Worm (Caenorhabditis elegans): ENCODE results near the gene Y44A6D.6.

DNA sequence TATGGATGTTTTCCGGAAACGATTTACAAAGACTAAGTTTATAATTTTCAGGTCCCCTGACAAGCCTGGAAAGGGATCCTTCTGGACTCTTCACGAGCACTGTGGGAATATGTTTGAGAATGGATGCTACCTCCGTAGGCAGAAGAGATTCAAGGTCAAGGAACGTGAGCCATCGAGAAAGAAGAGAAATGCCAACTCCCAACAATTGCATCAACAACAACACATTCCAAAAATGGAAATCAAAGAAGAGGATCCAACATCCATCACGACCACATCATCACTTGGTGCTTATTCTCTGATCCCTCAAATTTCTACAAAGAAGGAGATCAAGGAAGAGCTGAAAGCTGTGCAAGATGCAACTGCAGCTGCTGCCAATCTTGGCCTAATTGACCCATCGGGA lies 49.0 kb upstream of the Y44A6D.6 start:
- TF ChIP-seq unc-39 (tag; optimal IDR thresholded peaks at IDR 0.05) = no peak
- TF ChIP-seq nhr-12 (tag; optimal IDR thresholded peaks at IDR 0.05) = no peak
- TF ChIP-seq elt-1 (tag; optimal IDR thresholded peaks at IDR 0.05) = no peak
- TF ChIP-seq ZK546.5 (tag; optimal IDR thresholded peaks at IDR 0.05) = no peak
- no peak for TF ChIP-seq R02D3.7 (tag; optimal IDR thresholded peaks at IDR 0.05)
